Worm (Caenorhabditis elegans) whole organism, late embryonic: ENCODE data around the gene Y54E2A.9.

Experiments
- C08G9.2 ChIP-seq: sonication (generic microtip); optimal IDR thresholded peaks from 2 replicates; lab custom pipeline; 2016; ENCODE audit warnings: mild to moderate bottlenecking, missing genetic modification characterization, moderate library complexity, missing compliant biosample characterization
- C38D4.7 ChIP-seq: fragments of 200-800 bp; sonication (Bioruptor generic); optimal IDR thresholded peaks from 2 replicates; lab custom pipeline; 2018; ENCODE audit warnings: mild to moderate bottlenecking, missing genetic modification characterization, moderate library complexity, missing compliant biosample characterization
- F13H6.1 ChIP-seq: sonication (generic microtip); optimal IDR thresholded peaks from 2 replicates; lab custom pipeline; 2016; ENCODE audit warnings: missing genetic modification characterization, missing compliant biosample characterization
- K09A11.1 ChIP-seq: sonication (generic microtip); optimal IDR thresholded peaks from 2 replicates; lab custom pipeline; 2017; ENCODE audit warnings: antibody characterized with exemption, mild to moderate bottlenecking, missing genetic modification characterization, missing compliant biosample characterization; ENCODE audit not compliant: insufficient read depth
- T23F11.4 ChIP-seq: fragments of 200-800 bp; sonication (Bioruptor generic); optimal IDR thresholded peaks from 2 replicates; lab custom pipeline; 2018; ENCODE audit warnings: mild to moderate bottlenecking, missing genetic modification characterization, missing compliant biosample characterization
- Y22D7AL.16 ChIP-seq: sonication (generic microtip); optimal IDR thresholded peaks from 2 replicates; lab custom pipeline; 2016; ENCODE audit warnings: missing genetic modification characterization, missing compliant biosample characterization
- ahr-1 ChIP-seq: sonication (generic microtip); optimal IDR thresholded peaks from 2 replicates; lab custom pipeline; 2016; ENCODE audit warnings: missing genetic modification characterization, missing compliant biosample characterization
- ama-1 ChIP-seq: fragments of 150-350 bp; optimal IDR thresholded peaks from 2 replicates; lab custom pipeline; 2014
- ceh-14 ChIP-seq: sonication (generic microtip); optimal IDR thresholded peaks from 2 replicates; lab custom pipeline; 2016; ENCODE audit warnings: missing genotype, missing genetic modification characterization, missing compliant biosample characterization
- ceh-18 ChIP-seq: sonication (generic microtip); optimal IDR thresholded peaks from 2 replicates; lab custom pipeline; 2016; ENCODE audit warnings: missing genetic modification characterization, missing compliant biosample characterization
- ceh-2 ChIP-seq: sonication (generic microtip); optimal IDR thresholded peaks from 2 replicates; lab custom pipeline; 2016; ENCODE audit warnings: missing genotype, missing genetic modification characterization, missing compliant biosample characterization
- ceh-22 ChIP-seq: sonication (generic microtip); optimal IDR thresholded peaks from 2 replicates; lab custom pipeline; 2017; ENCODE audit warnings: missing biosample characterization, missing genetic modification characterization
- ceh-30 ChIP-seq: fragments of 150-350 bp; optimal IDR thresholded peaks from 2 replicates; lab custom pipeline; 2014; ENCODE audit warnings: missing biosample characterization, missing genetic modification characterization
- ceh-31 ChIP-seq: sonication (generic microtip); optimal IDR thresholded peaks from 2 replicates; lab custom pipeline; 2016; ENCODE audit warnings: missing genetic modification characterization, missing compliant biosample characterization
- ceh-34 ChIP-seq: sonication (generic microtip); optimal IDR thresholded peaks from 2 replicates; lab custom pipeline; 2016; ENCODE audit warnings: mild to moderate bottlenecking, missing genetic modification characterization, missing compliant biosample characterization
- ceh-45 ChIP-seq: fragments of 200-800 bp; sonication (Bioruptor generic); IDR thresholded peaks from 2 replicates; pipeline ENCODE4 v1.3.6; 2022; ENCODE audit warnings: missing genetic modification reagents, missing genetic modification characterization, missing compliant biosample characterization
- ceh-48 ChIP-seq: sonication (generic microtip); optimal IDR thresholded peaks from 2 replicates; lab custom pipeline; 2016; ENCODE audit warnings: missing genetic modification characterization, inconsistent platforms, missing compliant biosample characterization
- ceh-9 ChIP-seq: sonication (generic microtip); optimal IDR thresholded peaks from 2 replicates; lab custom pipeline; 2016; ENCODE audit warnings: mild to moderate bottlenecking, missing genetic modification characterization, inconsistent platforms, missing compliant biosample characterization
- dve-1 ChIP-seq: sonication (generic microtip); optimal IDR thresholded peaks from 2 replicates; lab custom pipeline; 2017; ENCODE audit warnings: antibody characterized with exemption, mild to moderate bottlenecking, missing genetic modification characterization, missing compliant biosample characterization
- elt-4 ChIP-seq: sonication (generic microtip); optimal IDR thresholded peaks from 2 replicates; lab custom pipeline; 2016; ENCODE audit warnings: missing genetic modification characterization, missing compliant biosample characterization
- ets-4 ChIP-seq: sonication (generic microtip); optimal IDR thresholded peaks from 2 replicates; lab custom pipeline; 2016; ENCODE audit warnings: missing genetic modification characterization, missing compliant biosample characterization
- fax-1 ChIP-seq: sonication (generic microtip); optimal IDR thresholded peaks from 2 replicates; lab custom pipeline; 2016; ENCODE audit warnings: missing genotype, missing genetic modification characterization, missing compliant biosample characterization
- hlh-15 ChIP-seq: sonication (generic microtip); optimal IDR thresholded peaks from 2 replicates; lab custom pipeline; 2016; ENCODE audit warnings: missing genetic modification characterization, missing compliant biosample characterization
- hlh-30 ChIP-seq: sonication (generic microtip); optimal IDR thresholded peaks from 2 replicates; lab custom pipeline; 2017; ENCODE audit warnings: antibody characterized with exemption, missing genetic modification characterization, missing compliant biosample characterization; ENCODE audit not compliant: insufficient read depth
- hlh-6 ChIP-seq: sonication (generic microtip); optimal IDR thresholded peaks from 2 replicates; lab custom pipeline; 2016; ENCODE audit warnings: missing genotype, missing genetic modification characterization, missing compliant biosample characterization
- lim-6 ChIP-seq: sonication (generic microtip); optimal IDR thresholded peaks from 2 replicates; lab custom pipeline; 2016; ENCODE audit warnings: missing genetic modification characterization, missing compliant biosample characterization
- madf-2 ChIP-seq: sonication (generic microtip); optimal IDR thresholded peaks from 2 replicates; lab custom pipeline; 2017; ENCODE audit warnings: missing genetic modification characterization, missing compliant biosample characterization
- mec-3 ChIP-seq: sonication (generic microtip); optimal IDR thresholded peaks from 2 replicates; lab custom pipeline; 2016; ENCODE audit warnings: borderline replicate concordance, missing genetic modification characterization, missing compliant biosample characterization
- nfya-1 ChIP-seq: sonication (generic microtip); optimal IDR thresholded peaks from 2 replicates; lab custom pipeline; 2017; ENCODE audit warnings: missing genetic modification characterization, mild to moderate bottlenecking, missing compliant biosample characterization, antibody characterized with exemption, moderate library complexity
- nhr-11 ChIP-seq: fragments of 150-350 bp; optimal IDR thresholded peaks from 2 replicates; lab custom pipeline; 2014; ENCODE audit warnings: missing biosample characterization, missing genetic modification characterization
- nhr-232 ChIP-seq: sonication (generic microtip); optimal IDR thresholded peaks from 2 replicates; lab custom pipeline; 2016; ENCODE audit warnings: missing genetic modification characterization, missing compliant biosample characterization
- npax-4 ChIP-seq: sonication (generic microtip); optimal IDR thresholded peaks from 2 replicates; lab custom pipeline; 2016; ENCODE audit warnings: missing genetic modification characterization, missing compliant biosample characterization
- odd-2 ChIP-seq: sonication (generic microtip); optimal IDR thresholded peaks from 2 replicates; lab custom pipeline; 2017; ENCODE audit warnings: antibody characterized with exemption, mild to moderate bottlenecking, missing genetic modification characterization, missing compliant biosample characterization
- pag-3 ChIP-seq: sonication (generic microtip); optimal IDR thresholded peaks from 2 replicates; lab custom pipeline; 2016; ENCODE audit warnings: missing compliant biosample characterization, missing genetic modification characterization, borderline replicate concordance
- pat-9 ChIP-seq: fragments of 200-800 bp; sonication (Bioruptor generic); optimal IDR thresholded peaks from 2 replicates; lab custom pipeline; 2018; ENCODE audit warnings: mild to moderate bottlenecking, missing genetic modification characterization, moderate library complexity, missing compliant biosample characterization
- pax-1 ChIP-seq: fragments of 150-350 bp; optimal IDR thresholded peaks from 2 replicates; lab custom pipeline; 2014; ENCODE audit warnings: missing biosample characterization, missing genetic modification characterization
- pqm-1 ChIP-seq: sonication (generic microtip); optimal IDR thresholded peaks from 2 replicates; lab custom pipeline; 2016; ENCODE audit warnings: missing genetic modification characterization, missing compliant biosample characterization
- pros-1 ChIP-seq: fragments of 150-350 bp; optimal IDR thresholded peaks from 2 replicates; lab custom pipeline; 2014; ENCODE audit warnings: missing biosample characterization, missing genetic modification reagents, missing genetic modification characterization
- rnt-1 ChIP-seq: sonication (generic microtip); optimal IDR thresholded peaks from 2 replicates; lab custom pipeline; 2016; ENCODE audit warnings: missing genetic modification characterization, missing compliant biosample characterization
- sox-2 ChIP-seq: fragments of 200-800 bp; sonication (Bioruptor generic); IDR thresholded peaks from 2 replicates; pipeline ENCODE4 v1.3.6; 2022; ENCODE audit warnings: missing genetic modification reagents, missing genetic modification characterization, missing compliant biosample characterization
- sox-4 ChIP-seq: sonication (generic microtip); optimal IDR thresholded peaks from 2 replicates; lab custom pipeline; 2017; ENCODE audit warnings: mild to moderate bottlenecking, missing genetic modification characterization, inconsistent platforms, missing compliant biosample characterization
- syd-9 ChIP-seq: sonication (generic microtip); optimal IDR thresholded peaks from 2 replicates; lab custom pipeline; 2016; ENCODE audit warnings: mild to moderate bottlenecking, missing genetic modification characterization, moderate library complexity, missing compliant biosample characterization
- tbx-2 ChIP-seq: sonication (generic microtip); optimal IDR thresholded peaks from 2 replicates; lab custom pipeline; 2016; ENCODE audit warnings: missing genetic modification characterization, missing compliant biosample characterization
- tbx-7 ChIP-seq: sonication (generic microtip); optimal IDR thresholded peaks from 2 replicates; lab custom pipeline; 2016; ENCODE audit warnings: missing genotype, missing genetic modification characterization, missing compliant biosample characterization
- unc-3 ChIP-seq, 2 experiments: fragments of 200-800 bp in 1 of 2; sonication (Bioruptor generic) in 1 of 2; sonication (generic microtip) in 1 of 2; conservative IDR thresholded peaks in 1 of 2; optimal IDR thresholded peaks in 1 of 2; 2 replicates each; pipeline versions ENCODE4 v1.3.6 to Lab custom; 2016 to 2022; ENCODE audit warnings: missing compliant biosample characterization in 2 of 2, missing genetic modification characterization in 2 of 2, missing genetic modification reagents in 1 of 2
- unc-55 ChIP-seq: sonication (generic microtip); optimal IDR thresholded peaks from 2 replicates; lab custom pipeline; 2017; ENCODE audit warnings: missing biosample characterization, missing genetic modification reagents, missing genetic modification characterization
- unc-86 ChIP-seq: sonication (generic microtip); optimal IDR thresholded peaks from 2 replicates; lab custom pipeline; 2016; ENCODE audit warnings: missing genetic modification characterization, missing compliant biosample characterization
- zip-5 ChIP-seq: sonication (generic microtip); optimal IDR thresholded peaks from 2 replicates; lab custom pipeline; 2016; ENCODE audit warnings: missing genetic modification characterization, missing compliant biosample characterization

Gene Y54E2A.9

DNA sequence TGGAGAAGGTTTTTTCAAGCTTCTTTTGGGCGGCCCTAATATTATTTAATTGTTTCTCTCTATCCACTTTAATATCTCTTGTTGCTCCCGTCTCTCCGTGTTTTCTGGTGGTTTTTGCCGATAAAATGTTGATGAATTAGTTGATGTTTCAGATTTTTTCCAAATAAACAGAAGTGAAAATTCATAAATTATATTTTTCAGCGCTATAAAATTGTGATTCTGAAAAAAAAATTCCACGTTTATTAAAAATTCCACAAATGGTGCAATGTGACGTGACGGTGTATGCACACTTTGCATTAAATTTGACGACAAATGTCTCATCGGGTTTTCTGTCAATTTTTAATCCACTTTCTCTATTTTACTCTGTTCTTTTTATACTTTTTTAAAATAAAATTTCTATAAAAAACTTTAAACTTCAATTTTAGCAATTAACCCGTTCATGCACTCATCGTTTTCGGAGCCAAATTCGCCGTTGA is 12.3 kb upstream of the Y54E2A.9 start, which contains the start of gene tbc-20:
Gene tbc-20, plus strand, starts transcription at position 426 of the 476 bp plus-strand sequence.
- TF ChIP-seq F13H6.1 (tag; lab: Kevin White, UChicago), result no peak
- TF ChIP-seq ceh-48, result no peak
- no peak for TF ChIP-seq ceh-31
- peak; percentile 4 for TF ChIP-seq K09A11.1 (tag; lab: Kevin White, UChicago)
- no peak for TF ChIP-seq elt-4 (tag; lab: Kevin White, UChicago)
- no peak for TF ChIP-seq pax-1 (tag; lab: Kevin White, UChicago)
- TF ChIP-seq ceh-22 (tag; lab: Kevin White, UChicago), result no peak
- TF ChIP-seq, all 69 proteins: peak for 1

DNA sequence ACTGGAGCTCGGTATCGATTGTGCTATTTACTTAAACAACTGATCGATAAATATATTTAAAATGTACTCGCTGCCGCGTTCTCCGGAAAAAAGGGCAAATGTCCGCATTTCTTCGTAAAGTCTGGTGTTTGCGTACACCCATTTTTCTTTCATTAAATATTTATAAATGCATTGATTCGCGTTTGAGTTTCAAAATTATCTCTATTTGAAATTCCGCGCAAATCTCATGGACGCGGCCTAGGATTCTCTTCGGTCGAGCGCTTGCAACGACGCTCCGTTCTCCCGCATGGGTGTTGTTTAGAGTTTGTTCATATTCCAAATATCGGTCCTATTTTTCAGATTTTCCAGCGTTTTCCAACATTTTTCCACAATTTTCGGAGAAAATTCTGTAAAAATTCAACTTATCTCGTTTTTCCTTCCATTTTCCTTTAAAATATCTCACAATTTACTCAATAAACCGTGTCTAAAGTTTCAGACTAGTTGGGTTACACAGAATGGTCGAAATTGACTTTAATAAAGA is 9.2 kb upstream of the Y54E2A.9 start, which contains the start of gene eif-3.B:
Gene eif-3.B, plus strand, starts transcription at position 470 of the 520 bp plus-strand sequence.
- TF ChIP-seq dve-1 (peak; percentile 81), zip-5 (peak; percentile 81), unc-55 (GFP tag; lab: Kevin White, UChicago) (peak; percentile 74), C08G9.2 (tag; lab: Kevin White, UChicago) (peak; percentile 97), ceh-9 (tag; lab: Kevin White, UChicago) (no peak), nhr-232 (tag; lab: Kevin White, UChicago) (peak; percentile 12), sox-2 (GFP tag; lab: Robert Waterston, UW) (no peak), ceh-22 (tag; lab: Kevin White, UChicago) (no peak), ceh-45 (GFP tag; lab: Robert Waterston, UW) (no peak), lim-6 (tag; lab: Kevin White, UChicago) (peak; percentile 83), K09A11.1 (tag; lab: Kevin White, UChicago) (peak; percentile 35), elt-4 (tag; lab: Kevin White, UChicago) (no peak), syd-9 (tag; lab: Kevin White, UChicago) (peak; percentile 40), ceh-30 (peak; percentile 70), tbx-2 (tag; lab: Kevin White, UChicago) (peak; percentile 94), pqm-1 (peak; percentile 69), ahr-1 (tag; lab: Kevin White, UChicago) (no peak), ceh-14 (peak; percentile 80), Y22D7AL.16 (tag; lab: Kevin White, UChicago) (no peak), ama-1 (lab: Kevin White, UChicago) (no peak), unc-86 (peak; percentile 56), pros-1 (no peak), hlh-6 (tag; lab: Kevin White, UChicago) (no peak), F13H6.1 (tag; lab: Kevin White, UChicago) (peak; percentile 67), ets-4 (tag; lab: Kevin White, UChicago) (peak; percentile 91), odd-2 (tag; lab: Kevin White, UChicago) (no peak), ceh-31 (peak; percentile 98), ceh-34 (peak; percentile 84), C38D4.7 (GFP tag; lab: Kevin White, UChicago) (no peak), pax-1 (tag; lab: Kevin White, UChicago) (peak; percentile 76), hlh-30 (tag; lab: Kevin White, UChicago) (no peak), mec-3 (tag; lab: Kevin White, UChicago) (peak; percentile 84), nhr-11 (tag; lab: Kevin White, UChicago) (no peak), npax-4 (tag; lab: Kevin White, UChicago) (no peak), madf-2 (tag; lab: Kevin White, UChicago) (peak; percentile 42), ceh-18 (tag; lab: Kevin White, UChicago) (peak; percentile 76), rnt-1 (tag; lab: Kevin White, UChicago) (peak; percentile 78), fax-1 (tag; lab: Kevin White, UChicago) (peak; percentile 66), unc-3 (GFP tag; conservative IDR thresholded peaks at IDR 0.05; lab: Robert Waterston, UW) (peak; percentile 55; the same call in 1 of the 2 replicates), unc-3 (tag; optimal IDR thresholded peaks at IDR 0.05; lab: Kevin White, UChicago) (no peak), tbx-7 (tag; lab: Kevin White, UChicago) (peak; percentile 89), ceh-48 (peak; percentile 64), pat-9 (no peak), sox-4 (no peak), pag-3 (tag; lab: Kevin White, UChicago) (peak; percentile 23), ceh-2 (peak; percentile 94), T23F11.4 (GFP tag; lab: Kevin White, UChicago) (no peak), nfya-1 (tag; lab: Kevin White, UChicago) (peak; percentile 83), hlh-15 (tag; lab: Kevin White, UChicago) (peak; percentile 15)
